Worm (Caenorhabditis elegans): ENCODE results near the gene cpsf-3.

DNA sequence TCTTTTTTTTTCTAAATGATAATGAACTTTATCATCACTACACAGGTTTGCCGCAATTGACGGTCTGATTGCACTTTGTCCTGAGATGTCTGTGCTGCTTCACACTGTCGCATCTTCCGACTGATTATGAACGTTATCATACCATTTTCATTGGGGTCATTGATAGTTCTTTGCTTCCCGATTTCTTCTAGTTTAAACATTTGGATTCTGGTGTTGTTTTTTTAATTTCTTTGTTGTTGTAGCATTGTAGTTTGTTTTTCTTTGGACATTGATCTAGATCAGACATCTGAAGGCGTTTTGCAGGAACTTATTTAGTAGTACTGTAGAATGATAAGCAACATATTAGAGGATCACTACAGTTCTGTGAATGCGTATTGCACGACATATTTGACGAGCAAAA lies 36.1 kb upstream of the cpsf-3 start:
- TF ChIP-seq pqm-1 (tag; optimal IDR thresholded peaks at IDR 0.05) (no peak), sox-4 (tag; optimal IDR thresholded peaks at IDR 0.05) (no peak), elt-2 (tag; optimal IDR thresholded peaks at IDR 0.05) (peak; percentile 77), pha-4 (tag; optimal IDR thresholded peaks at IDR 0.05) (no peak), Y22D7AL.16 (tag; optimal IDR thresholded peaks at IDR 0.05) (no peak), F13H6.1 (tag; optimal IDR thresholded peaks at IDR 0.05) (no peak), tbx-7 (tag; optimal IDR thresholded peaks at IDR 0.05) (no peak)
